Fruit fly (Drosophila melanogaster): ENCODE results near the gene CG34159.

- no peak for TF ChIP-seq kay (GFP tag; ENCODE audit: borderline replicate concordance)
- TF ChIP-seq ovo (GFP tag; optimal IDR thresholded peaks at IDR 0.05): no peak
- no peak for TF ChIP-seq CG11617 (GFP tag; optimal IDR thresholded peaks at IDR 0.05)
- TF ChIP-seq CG7101 (tag; optimal IDR thresholded peaks at IDR 0.05): no peak
- peak; percentile 80 for TF ChIP-seq pad (GFP tag; optimal IDR thresholded peaks at IDR 0.05)
- TF ChIP-seq cnc (optimal IDR thresholded peaks at IDR 0.05): no peak
- no peak for TF ChIP-seq CG33017 (tag; optimal IDR thresholded peaks at IDR 0.05)
- TF ChIP-seq CG14711 (tag; optimal IDR thresholded peaks at IDR 0.05): no peak
- no peak for TF ChIP-seq Clk (GFP tag; optimal IDR thresholded peaks at IDR 0.05)
Observed at dm6 chr2L:10237725-10238446, 33.8 kb upstream of the CG34159 start, which contains the start of gene mthl15.

Data from whole organism, adult.